Worm (Caenorhabditis elegans) whole organism, L4 larva: ENCODE measurements around the gene ttbk-3.

ENCODE experiments used
- F10B5.3 ChIP-seq: sonication (generic microtip); optimal IDR thresholded peaks from 2 replicates; lab custom pipeline; 2016; ENCODE audit warnings: mild to moderate bottlenecking, missing genetic modification characterization, missing compliant biosample characterization
- F26F4.8 ChIP-seq: fragments of 200-800 bp; sonication (Bioruptor generic); conservative IDR thresholded peaks from 2 replicates; pipeline ENCODE4 v1.3.6; 2022; ENCODE audit warnings: missing genetic modification characterization, missing compliant biosample characterization
- F37D6.2 ChIP-seq: sonication (generic microtip); optimal IDR thresholded peaks from 2 replicates; lab custom pipeline; 2016; ENCODE audit warnings: mild to moderate bottlenecking, missing genetic modification characterization, missing compliant biosample characterization
- F44E2.7 ChIP-seq: fragments of 200-800 bp; sonication (Bioruptor generic); IDR thresholded peaks from 2 replicates; pipeline ENCODE4 v2.1.2; 2022; ENCODE audit warnings: missing genetic modification characterization, missing compliant biosample characterization
- T20F7.1 ChIP-seq: fragments of 200-800 bp; sonication (Bioruptor generic); optimal IDR thresholded peaks from 2 replicates; lab custom pipeline; 2018; ENCODE audit warnings: mild to moderate bottlenecking, missing genetic modification characterization, missing compliant biosample characterization
- Y105C5A.15 ChIP-seq: fragments of 200-800 bp; sonication (Bioruptor generic); IDR thresholded peaks from 2 replicates; pipeline ENCODE4 v1.3.6; 2022; ENCODE audit warnings: missing genetic modification characterization, missing compliant biosample characterization
- Y48G9A.11 ChIP-seq: fragments of 200-800 bp; sonication (Bioruptor generic); IDR thresholded peaks from 2 replicates; pipeline ENCODE4 v1.3.6; 2022; ENCODE audit warnings: missing genetic modification reagents, missing genetic modification characterization, missing compliant biosample characterization
- ZK546.5 ChIP-seq, 2 experiments: sonication (generic microtip); optimal IDR thresholded peaks; 2 replicates each; lab custom pipeline; 2017; ENCODE audit warnings: missing biosample characterization in 2 of 2, missing genetic modification characterization in 2 of 2
- aha-1 ChIP-seq: fragments of 150-350 bp; peaks from one replicate; lab custom pipeline; 2014; ENCODE audit warnings: missing biosample characterization, missing genetic modification characterization
- ama-1 ChIP-seq: fragments of 150-350 bp; optimal IDR thresholded peaks from 2 replicates; lab custom pipeline; 2014; ENCODE audit warnings: inconsistent platforms, mixed read lengths
- arid-1 ChIP-seq: fragments of 200-800 bp; sonication (Bioruptor generic); conservative IDR thresholded peaks from 2 replicates; pipeline ENCODE4 v1.3.6; 2022; ENCODE audit warnings: missing genetic modification reagents, missing genetic modification characterization, missing compliant biosample characterization
- attf-4 ChIP-seq: sonication (generic microtip); optimal IDR thresholded peaks from 3 replicates; lab custom pipeline; 2017; ENCODE audit warnings: missing biosample characterization, missing genetic modification characterization
- ceh-28 ChIP-seq: fragments of 150-350 bp; optimal IDR thresholded peaks from 2 replicates; lab custom pipeline; 2014; ENCODE audit warnings: missing biosample characterization, missing genetic modification reagents, missing genetic modification characterization
- ceh-32 ChIP-seq: sonication (generic microtip); optimal IDR thresholded peaks from 2 replicates; lab custom pipeline; 2016; ENCODE audit warnings: mild to moderate bottlenecking, missing genetic modification characterization, missing compliant biosample characterization; ENCODE audit not compliant: poor library complexity
- ceh-44 ChIP-seq: fragments of 200-800 bp; sonication (Bioruptor generic); IDR thresholded peaks from 2 replicates; pipeline ENCODE4 v1.3.6; 2022; ENCODE audit warnings: missing genetic modification reagents, missing genetic modification characterization, missing compliant biosample characterization
- ceh-62 ChIP-seq: sonication (generic microtip); optimal IDR thresholded peaks from 2 replicates; lab custom pipeline; 2017; ENCODE audit warnings: missing biosample characterization, missing genetic modification characterization
- ceh-82 ChIP-seq: sonication (generic microtip); optimal IDR thresholded peaks from 2 replicates; lab custom pipeline; 2017; ENCODE audit warnings: missing biosample characterization, missing genetic modification characterization
- ces-1 ChIP-seq: fragments of 150-350 bp; sonication (generic microtip); optimal IDR thresholded peaks from 4 replicates; lab custom pipeline; 2014; ENCODE audit warnings: missing biosample characterization, missing genetic modification reagents, missing genetic modification characterization
- ctbp-1 ChIP-seq: fragments of 200-800 bp; sonication (Bioruptor generic); IDR thresholded peaks from 2 replicates; pipeline ENCODE4 v1.3.6; 2022; ENCODE audit warnings: missing genetic modification reagents, missing genetic modification characterization, missing compliant biosample characterization
- daf-12 ChIP-seq: fragments of 150-350 bp; optimal IDR thresholded peaks from 2 replicates; lab custom pipeline; 2014; ENCODE audit warnings: missing biosample characterization, missing genetic modification reagents, missing genetic modification characterization
- daf-16 ChIP-seq, 3 experiments: sonication (generic microtip); optimal IDR thresholded peaks; 2 replicates each; lab custom pipeline; 2016 to 2017; ENCODE audit warnings: missing genetic modification characterization in 3 of 3, missing genetic modification reagents in 3 of 3, mild to moderate bottlenecking in 2 of 3, missing compliant biosample characterization in 2 of 3, missing biosample characterization in 1 of 3, moderate library complexity in 1 of 3
- daf-19 ChIP-seq: fragments of 200-800 bp; sonication (Bioruptor generic); conservative IDR thresholded peaks from 2 replicates; pipeline ENCODE4 v1.3.6; 2022; ENCODE audit warnings: missing genetic modification characterization, missing compliant biosample characterization
- dmd-8 ChIP-seq: fragments of 200-800 bp; sonication (Bioruptor generic); IDR thresholded peaks from 2 replicates; pipeline ENCODE4 v1.3.6; 2022; ENCODE audit warnings: missing genetic modification characterization, missing compliant biosample characterization
- dmd-9 ChIP-seq: fragments of 200-800 bp; sonication (Bioruptor generic); IDR thresholded peaks from 2 replicates; pipeline ENCODE4 v1.3.6; 2022; ENCODE audit warnings: missing genetic modification reagents, missing genetic modification characterization, missing compliant biosample characterization
- egl-27 ChIP-seq: sonication (generic microtip); optimal IDR thresholded peaks from 3 replicates; lab custom pipeline; 2017; ENCODE audit warnings: missing biosample characterization, missing genetic modification reagents, missing genetic modification characterization
- fkh-10 ChIP-seq: fragments of 150-350 bp; optimal IDR thresholded peaks from 2 replicates; lab custom pipeline; 2014; ENCODE audit warnings: missing biosample characterization, missing genetic modification reagents, missing genetic modification characterization
- gei-8 ChIP-seq: fragments of 200-800 bp; sonication (Bioruptor generic); optimal IDR thresholded peaks from 2 replicates; lab custom pipeline; 2018; ENCODE audit warnings: mild to moderate bottlenecking, missing genetic modification characterization, missing compliant biosample characterization
- hif-1 ChIP-seq, 2 experiments: sonication (generic microtip); optimal IDR thresholded peaks; 2 replicates each; lab custom pipeline; 2016 to 2017; ENCODE audit warnings: missing compliant biosample characterization in 2 of 2, missing genetic modification characterization in 2 of 2, missing genetic modification reagents in 2 of 2, missing genotype in 2 of 2, mild to moderate bottlenecking in 1 of 2
- hlh-30 ChIP-seq: sonication (generic microtip); optimal IDR thresholded peaks from 2 replicates; lab custom pipeline; 2017; ENCODE audit warnings: antibody characterized with exemption, mild to moderate bottlenecking, missing genetic modification characterization, missing compliant biosample characterization; ENCODE audit not compliant: insufficient read depth
- jun-1 ChIP-seq: fragments of 150-350 bp; optimal IDR thresholded peaks from 2 replicates; lab custom pipeline; 2014; ENCODE audit warnings: missing biosample characterization, missing genetic modification reagents, missing genetic modification characterization
- lsy-2 ChIP-seq, 2 experiments: fragments of 150-350 bp in 1 of 2; sonication (generic microtip) in 1 of 2; optimal IDR thresholded peaks; 2 replicates each; lab custom pipeline; 2014 to 2017; ENCODE audit warnings: missing biosample characterization in 2 of 2, missing genetic modification characterization in 2 of 2
- madf-5 ChIP-seq, 2 experiments: fragments of 200-800 bp; sonication (Bioruptor generic); IDR thresholded peaks; 2 replicates each; pipeline ENCODE4 v1.3.6; 2022; ENCODE audit warnings: missing compliant biosample characterization in 2 of 2, missing genetic modification characterization in 2 of 2
- mdt-29 ChIP-seq: fragments of 200-800 bp; sonication (Bioruptor generic); IDR thresholded peaks from 2 replicates; pipeline ENCODE4 v1.3.6; 2022; ENCODE audit warnings: missing genetic modification reagents, missing genetic modification characterization, missing compliant biosample characterization
- mes-2 ChIP-seq: sonication (generic microtip); optimal IDR thresholded peaks from 2 replicates; lab custom pipeline; 2016; ENCODE audit warnings: missing genotype, mild to moderate bottlenecking, missing genetic modification characterization, missing compliant biosample characterization; ENCODE audit not compliant: poor library complexity, severe bottlenecking
- mxl-3 ChIP-seq: fragments of 200-800 bp; sonication (Bioruptor generic); optimal IDR thresholded peaks from 2 replicates; lab custom pipeline; 2018; ENCODE audit warnings: mild to moderate bottlenecking, missing genetic modification characterization, missing compliant biosample characterization
- nhr-11 ChIP-seq: fragments of 150-350 bp; optimal IDR thresholded peaks from 2 replicates; lab custom pipeline; 2014; ENCODE audit warnings: missing biosample characterization, missing genetic modification characterization
- nhr-111 ChIP-seq: fragments of 200-800 bp; sonication (Bioruptor generic); optimal IDR thresholded peaks from 2 replicates; lab custom pipeline; 2018; ENCODE audit warnings: mild to moderate bottlenecking, missing genetic modification characterization, missing compliant biosample characterization
- nhr-237 ChIP-seq: sonication (generic microtip); optimal IDR thresholded peaks from 2 replicates; lab custom pipeline; 2017; ENCODE audit warnings: missing biosample characterization, missing genetic modification characterization
- nhr-25 ChIP-seq: sonication (generic microtip); optimal IDR thresholded peaks from 2 replicates; lab custom pipeline; 2017; ENCODE audit warnings: missing genetic modification characterization, mild to moderate bottlenecking, missing compliant biosample characterization, antibody characterized with exemption, moderate library complexity, borderline replicate concordance; ENCODE audit not compliant: insufficient read depth
- nhr-42 ChIP-seq: fragments of 200-800 bp; sonication (Bioruptor generic); IDR thresholded peaks from 2 replicates; pipeline ENCODE4 v1.3.6; 2022; ENCODE audit warnings: missing genetic modification characterization, missing compliant biosample characterization
- nhr-77 ChIP-seq: fragments of 150-350 bp; optimal IDR thresholded peaks from 2 replicates; lab custom pipeline; 2014; ENCODE audit warnings: missing biosample characterization, missing genetic modification characterization
- pha-4 ChIP-seq, 2 experiments: fragments of 150-350 bp in 1 of 2; fragments of 200-800 bp in 1 of 2; sonication (Bioruptor generic) in 1 of 2; IDR thresholded peaks in 1 of 2; optimal IDR thresholded peaks in 1 of 2; 2 replicates each; pipeline versions ENCODE4 v1.3.6 to Lab custom; 2014 to 2022; ENCODE audit warnings: missing genetic modification characterization in 2 of 2, missing genetic modification reagents in 2 of 2, missing biosample characterization in 1 of 2, missing compliant biosample characterization in 1 of 2
- sdz-12 ChIP-seq: fragments of 200-800 bp; sonication (Bioruptor generic); optimal IDR thresholded peaks from 2 replicates; lab custom pipeline; 2018; ENCODE audit warnings: mild to moderate bottlenecking, missing genetic modification characterization, missing compliant biosample characterization
- set-16 ChIP-seq: fragments of 200-800 bp; sonication (Bioruptor generic); IDR thresholded peaks from 2 replicates; pipeline ENCODE4 v1.3.6; 2022; ENCODE audit warnings: missing genetic modification reagents, missing genetic modification characterization, missing compliant biosample characterization
- snpc-4 ChIP-seq: fragments of 150-350 bp; optimal IDR thresholded peaks from 2 replicates; lab custom pipeline; 2014; ENCODE audit warnings: missing biosample characterization, missing genetic modification characterization
- spr-1 ChIP-seq: sonication (generic microtip); optimal IDR thresholded peaks from 2 replicates; lab custom pipeline; 2016; ENCODE audit warnings: mild to moderate bottlenecking, missing genetic modification characterization, missing compliant biosample characterization
- spr-3 ChIP-seq: fragments of 200-800 bp; sonication (Bioruptor generic); optimal IDR thresholded peaks from 2 replicates; lab custom pipeline; 2018; ENCODE audit warnings: mild to moderate bottlenecking, missing genetic modification characterization, missing compliant biosample characterization
- tag-97 ChIP-seq: fragments of 200-800 bp; sonication (Bioruptor generic); IDR thresholded peaks from 2 replicates; pipeline ENCODE4 v1.3.6; 2022; ENCODE audit warnings: missing genetic modification characterization, missing compliant biosample characterization
- unc-39 ChIP-seq: sonication (generic microtip); optimal IDR thresholded peaks from 2 replicates; lab custom pipeline; 2017; ENCODE audit warnings: missing biosample characterization, missing genetic modification characterization
- vab-7 ChIP-seq: fragments of 200-800 bp; sonication (Bioruptor generic); IDR thresholded peaks from 2 replicates; pipeline ENCODE4 v1.3.6; 2022; ENCODE audit warnings: missing genetic modification reagents, missing genetic modification characterization, missing compliant biosample characterization
- zag-1 ChIP-seq: fragments of 150-350 bp; optimal IDR thresholded peaks from 2 replicates; lab custom pipeline; 2014; ENCODE audit warnings: missing biosample characterization, missing genetic modification characterization

ttbk-3 gene

ce11 chrIV:9867915-9868314 is 21.8 kb downstream of the ttbk-3 start (continued):
- TF ChIP-seq nhr-111 (GFP tag; lab: Kevin White, UChicago), result no peak
- no peak for TF ChIP-seq Y48G9A.11 (GFP tag; lab: Robert Waterston, UW)
- no peak for TF ChIP-seq spr-3 (GFP tag; lab: Kevin White, UChicago)
- TF ChIP-seq mdt-29 (GFP tag; lab: Robert Waterston, UW), result peak; percentile 90
- no peak for TF ChIP-seq daf-16 (GFP tag; optimal IDR thresholded peaks at IDR 0.05; lab: Kevin White, UChicago)
- no peak for TF ChIP-seq daf-16 (tag; optimal IDR thresholded peaks at IDR 0.05; lab: Kevin White, UChicago)
- TF ChIP-seq unc-39, result no peak
- TF ChIP-seq mes-2 (tag; lab: Kevin White, UChicago), result peak; percentile 41
- no peak for TF ChIP-seq ama-1 (lab: Kevin White, UChicago)
- no peak for TF ChIP-seq dmd-8 (GFP tag; lab: Robert Waterston, UW)
- TF ChIP-seq ctbp-1, result no peak
- no peak for TF ChIP-seq vab-7 (GFP tag; lab: Robert Waterston, UW)
- no peak for TF ChIP-seq nhr-237
- TF ChIP-seq Y105C5A.15 (GFP tag; lab: Robert Waterston, UW), result no peak
- TF ChIP-seq ceh-44 (GFP tag; lab: Robert Waterston, UW), result no peak
- TF ChIP-seq tag-97 (GFP tag; lab: Robert Waterston, UW), result no peak
- TF ChIP-seq F10B5.3, result no peak
- TF ChIP-seq hif-1 (tag; optimal IDR thresholded peaks at IDR 0.05; lab: Kevin White, UChicago), result no peak
- peak; percentile 92 for TF ChIP-seq aha-1
- peak; percentile 75 for TF ChIP-seq gei-8 (GFP tag; lab: Kevin White, UChicago)
- no peak for TF ChIP-seq daf-12 (tag; lab: Kevin White, UChicago)
- TF ChIP-seq attf-4 (tag; lab: Kevin White, UChicago), result no peak
- TF ChIP-seq nhr-77 (tag; lab: Kevin White, UChicago), result peak; percentile 12
- no peak for TF ChIP-seq ceh-82 (tag; lab: Kevin White, UChicago)
- no peak for TF ChIP-seq dmd-9 (GFP tag; lab: Robert Waterston, UW)
- peak; percentile 49 for TF ChIP-seq nhr-25
- peak; percentile 93 for TF ChIP-seq hlh-30 (tag; lab: Kevin White, UChicago)
- no peak for TF ChIP-seq arid-1
- TF ChIP-seq zag-1 (tag; lab: Kevin White, UChicago), result no peak
- peak; percentile 29 for TF ChIP-seq T20F7.1 (GFP tag; lab: Kevin White, UChicago)
- TF ChIP-seq nhr-11 (tag; lab: Kevin White, UChicago), result peak; percentile 58
- TF ChIP-seq sdz-12, result no peak
- TF ChIP-seq lsy-2 (tag; optimal IDR thresholded peaks at IDR 0.05; lab: Kevin White, UChicago), result peak; percentile 5 to 79
- TF ChIP-seq egl-27 (tag; lab: Kevin White, UChicago), result no peak
- TF ChIP-seq daf-19, result no peak
- no peak for TF ChIP-seq pha-4 (GFP tag; IDR thresholded peaks at IDR 0.05; lab: Robert Waterston, UW)
- no peak for TF ChIP-seq pha-4 (tag; optimal IDR thresholded peaks at IDR 0.05; lab: Kevin White, UChicago)
- TF ChIP-seq F37D6.2 (tag; lab: Kevin White, UChicago), result no peak
- no peak for TF ChIP-seq F44E2.7 (GFP tag; lab: Robert Waterston, UW)
- TF ChIP-seq set-16, result no peak
- TF ChIP-seq ceh-32 (tag; lab: Kevin White, UChicago), result no peak
- peak; percentile 86 for TF ChIP-seq mxl-3 (GFP tag; lab: Kevin White, UChicago)
- TF ChIP-seq jun-1, result no peak
- TF ChIP-seq fkh-10 (GFP tag; lab: Kevin White, UChicago), result no peak
- no peak for TF ChIP-seq ZK546.5 (tag; optimal IDR thresholded peaks at IDR 0.05; lab: Kevin White, UChicago)
- TF ChIP-seq ces-1, result no peak
- TF ChIP-seq nhr-42 (GFP tag; lab: Robert Waterston, UW), result no peak
- no peak for TF ChIP-seq spr-1 (tag; lab: Kevin White, UChicago)
- no peak for TF ChIP-seq ceh-28 (tag; lab: Kevin White, UChicago)
- TF ChIP-seq F26F4.8 (GFP tag; lab: Robert Waterston, UW), result no peak
- no peak for TF ChIP-seq madf-5 (GFP tag; IDR thresholded peaks at IDR 0.05; lab: Robert Waterston, UW)
- TF ChIP-seq ceh-62 (tag; lab: Kevin White, UChicago), result no peak
- no peak for TF ChIP-seq snpc-4 (tag; lab: Kevin White, UChicago)
